Fruit fly (Drosophila melanogaster): ENCODE measurements around the gene Nthl1.

- TF ChIP-seq CG12605 (GFP tag; IDR thresholded peaks at IDR 0.05), result no peak
- no peak for TF ChIP-seq Snoo (tag; optimal IDR thresholded peaks at IDR 0.05)
- TF ChIP-seq CG34367 (tag; optimal IDR thresholded peaks at IDR 0.05), result no peak
- TF ChIP-seq Pif1B (GFP tag; optimal IDR thresholded peaks at IDR 0.05), result no peak
- TF ChIP-seq CG10348 (GFP tag; IDR thresholded peaks at IDR 0.05), result no peak
- no peak for TF ChIP-seq Ets98B (GFP tag; IDR thresholded peaks at IDR 0.05)
- TF ChIP-seq CG8301 (tag; optimal IDR thresholded peaks at IDR 0.05), result no peak
Observed at dm6 chr2L:20879567-20880141, 48.0 kb downstream of the Nthl1 start.

Measured in whole organism, pupa.